Fruit fly (Drosophila melanogaster) whole organism, embryonic: ENCODE results near the gene dpy.
A peak's percentile ranks its signal among the peaks of the same experiment; 100 is the strongest.

ENCODE experiments used
- Asciz ChIP-seq: fragments of 200-800 bp; sonication (Bioruptor generic); optimal IDR thresholded peaks from 2 replicates; lab custom pipeline; 2017; ENCODE audit warnings: missing biosample characterization, mild to moderate bottlenecking, missing genetic modification characterization, missing genetic modification reagents
- Bdp1 ChIP-seq: fragments of 200-800 bp; sonication (Bioruptor generic); optimal IDR thresholded peaks from 3 replicates; lab custom pipeline; 2016; ENCODE audit warnings: missing biosample characterization, missing genetic modification characterization
- CG10209 ChIP-seq: fragments of 200-800 bp; sonication (Bioruptor generic); optimal IDR thresholded peaks from 3 replicates; lab custom pipeline; 2017; ENCODE audit warnings: missing biosample characterization, mild to moderate bottlenecking, missing genetic modification characterization, missing genetic modification reagents
- CG10267 ChIP-seq: fragments of 200-800 bp; sonication (Bioruptor generic); optimal IDR thresholded peaks from 2 replicates; lab custom pipeline; 2018; ENCODE audit warnings: missing biosample characterization, mild to moderate bottlenecking, missing genetic modification characterization, moderate library complexity
- CG10462 ChIP-seq: fragments of 200-800 bp; sonication (Bioruptor generic); optimal IDR thresholded peaks from 2 replicates; lab custom pipeline; 2016; ENCODE audit warnings: missing biosample characterization, missing genetic modification characterization
- CG10979 ChIP-seq: fragments of 200-800 bp; sonication (Bioruptor generic); optimal IDR thresholded peaks from 2 replicates; lab custom pipeline; 2018; ENCODE audit warnings: missing biosample characterization, mild to moderate bottlenecking, missing genetic modification characterization, moderate library complexity
- CG11093 ChIP-seq: fragments of 200-800 bp; sonication (Bioruptor generic); IDR thresholded peaks from 3 replicates; pipeline ENCODE4 v1.3.6; 2022; ENCODE audit warnings: missing biosample characterization, missing genetic modification characterization
- CG11723 ChIP-seq: fragments of 200-800 bp; sonication (Bioruptor generic); optimal IDR thresholded peaks from 2 replicates; lab custom pipeline; 2017; ENCODE audit warnings: missing biosample characterization, mild to moderate bottlenecking, missing genetic modification characterization
- CG12299 ChIP-seq: fragments of 200-800 bp; sonication (Bioruptor generic); optimal IDR thresholded peaks from 2 replicates; lab custom pipeline; 2018; ENCODE audit warnings: missing biosample characterization, mild to moderate bottlenecking, missing genetic modification characterization
- CG12659 ChIP-seq: fragments of 200-800 bp; sonication (Bioruptor generic); optimal IDR thresholded peaks from 3 replicates; lab custom pipeline; 2017; ENCODE audit warnings: mild to moderate bottlenecking, missing biosample characterization, missing genetic modification reagents, missing genetic modification characterization
- CG13424 ChIP-seq: fragments of 200-800 bp; sonication (Bioruptor generic); optimal IDR thresholded peaks from 2 replicates; lab custom pipeline; 2019; ENCODE audit warnings: missing biosample characterization, mild to moderate bottlenecking, missing genetic modification characterization, moderate library complexity
- CG15601 ChIP-seq: fragments of 200-800 bp; sonication (Bioruptor generic); optimal IDR thresholded peaks from 3 replicates; lab custom pipeline; 2019; ENCODE audit warnings: missing biosample characterization, mild to moderate bottlenecking, missing genetic modification characterization, moderate library complexity
- CG17829 ChIP-seq: fragments of 200-800 bp; optimal IDR thresholded peaks from 2 replicates; lab custom pipeline; 2019; ENCODE audit warnings: missing biosample characterization, mild to moderate bottlenecking, missing genetic modification characterization, moderate library complexity
- CG18599 ChIP-seq: fragments of 200-800 bp; sonication (Bioruptor generic); optimal IDR thresholded peaks from 3 replicates; lab custom pipeline; 2017; ENCODE audit warnings: missing biosample characterization, missing genetic modification characterization, mild to moderate bottlenecking, moderate library complexity, missing genetic modification reagents
- CG34376 ChIP-seq: fragments of 200-800 bp; sonication (Bioruptor generic); optimal IDR thresholded peaks from 2 replicates; lab custom pipeline; 2018; ENCODE audit warnings: missing biosample characterization, mild to moderate bottlenecking, missing genetic modification characterization
- CG3847 ChIP-seq: fragments of 200-800 bp; sonication (Bioruptor generic); IDR thresholded peaks from 2 replicates; pipeline ENCODE4 v1.3.6; 2022; ENCODE audit warnings: missing biosample characterization, missing genetic modification characterization
- CG9609 ChIP-seq: fragments of 200-800 bp; sonication (Bioruptor generic); optimal IDR thresholded peaks from 3 replicates; lab custom pipeline; 2016; ENCODE audit warnings: missing biosample characterization, missing genetic modification characterization
- CG9932 ChIP-seq: fragments of 200-800 bp; sonication (Bioruptor generic); IDR thresholded peaks from 2 replicates; pipeline ENCODE4 v1.3.6; 2022; ENCODE audit warnings: missing biosample characterization, missing genetic modification characterization
- CoRest ChIP-seq: fragments of 200-800 bp; sonication (Bioruptor generic); optimal IDR thresholded peaks from 3 replicates; lab custom pipeline; 2018; ENCODE audit warnings: missing biosample characterization, mild to moderate bottlenecking, missing genetic modification characterization, moderate library complexity
- D19A ChIP-seq: fragments of 200-800 bp; optimal IDR thresholded peaks from 3 replicates; lab custom pipeline; 2019; ENCODE audit warnings: missing biosample characterization, mild to moderate bottlenecking, missing genetic modification characterization, moderate library complexity
- Dek ChIP-seq: fragments of 200-800 bp; sonication (Bioruptor generic); optimal IDR thresholded peaks from 3 replicates; lab custom pipeline; 2019; ENCODE audit warnings: missing biosample characterization, mild to moderate bottlenecking, missing genetic modification characterization, moderate library complexity
- Ets65A ChIP-seq: fragments of 200-800 bp; sonication (Bioruptor generic); peaks from one replicate; lab custom pipeline; 2016; ENCODE audit warnings: missing biosample characterization, missing genetic modification characterization
- Ets97D ChIP-seq: fragments of 200-800 bp; sonication (Bioruptor generic); optimal IDR thresholded peaks from 3 replicates; lab custom pipeline; 2016; ENCODE audit warnings: missing biosample characterization, missing genetic modification characterization
- Hr3 ChIP-seq: fragments of 200-800 bp; sonication (Bioruptor generic); optimal IDR thresholded peaks from 3 replicates; lab custom pipeline; 2016; ENCODE audit warnings: missing biosample characterization, missing genetic modification characterization
- Hr51 ChIP-seq, 2 experiments: fragments of 200-800 bp; sonication (Bioruptor generic); optimal IDR thresholded peaks; 2 replicates in 1 of 2; 3 replicates in 1 of 2; lab custom pipeline; 2016 to 2018; ENCODE audit warnings: missing biosample characterization in 2 of 2, missing genetic modification characterization in 2 of 2, mild to moderate bottlenecking in 1 of 2, moderate library complexity in 1 of 2
- Nf-YC ChIP-seq: fragments of 200-800 bp; optimal IDR thresholded peaks from 3 replicates; lab custom pipeline; 2019; ENCODE audit warnings: missing biosample characterization, mild to moderate bottlenecking, missing genetic modification characterization, moderate library complexity
- Oli ChIP-seq: fragments of 200-800 bp; sonication (Bioruptor generic); optimal IDR thresholded peaks from 2 replicates; lab custom pipeline; 2018; ENCODE audit warnings: missing biosample characterization, mild to moderate bottlenecking, missing genetic modification characterization, moderate library complexity
- Pdp1 ChIP-seq, 2 experiments: fragments of 200-800 bp; sonication (Bioruptor generic); optimal IDR thresholded peaks; 3 replicates each; lab custom pipeline; 2016; ENCODE audit warnings: missing biosample characterization in 2 of 2, missing genetic modification characterization in 2 of 2, mild to moderate bottlenecking in 1 of 2, moderate library complexity in 1 of 2
- Scr ChIP-seq: fragments of 200-800 bp; sonication (Bioruptor generic); IDR thresholded peaks from 2 replicates; pipeline ENCODE4 v1.3.6; 2022; ENCODE audit warnings: missing biosample characterization, missing genetic modification characterization; ENCODE audit not compliant: partially characterized antibody
- Stat92E ChIP-seq, 3 experiments: fragments of >200 bp in 2 of 3; fragments of 200-800 bp in 1 of 3; sonication (Bioruptor generic) in 1 of 3; optimal IDR thresholded peaks; 2 replicates each; lab custom pipeline; 2017 to 2019; ENCODE audit warnings: missing biosample characterization in 3 of 3, missing genetic modification characterization in 3 of 3, mild to moderate bottlenecking in 1 of 3, moderate library complexity in 1 of 3
- YL-1 ChIP-seq: fragments of 200-800 bp; sonication (Bioruptor generic); optimal IDR thresholded peaks from 3 replicates; lab custom pipeline; 2017; ENCODE audit warnings: missing biosample characterization, mild to moderate bottlenecking, missing genetic modification characterization
- bcd ChIP-seq: fragments of 200-800 bp; sonication (Bioruptor generic); optimal IDR thresholded peaks from 2 replicates; lab custom pipeline; 2017; ENCODE audit warnings: missing biosample characterization, mild to moderate bottlenecking, missing genetic modification characterization
- bsh ChIP-seq, 2 experiments: fragments of 200-800 bp; sonication (Bioruptor generic); optimal IDR thresholded peaks; 2 replicates each; lab custom pipeline; 2017 to 2018; ENCODE audit warnings: mild to moderate bottlenecking in 2 of 2, missing biosample characterization in 2 of 2, missing genetic modification characterization in 2 of 2, moderate library complexity in 1 of 2
- crp ChIP-seq, 2 experiments: fragments of 200-800 bp; sonication (Bioruptor generic); optimal IDR thresholded peaks; 2 replicates in 1 of 2; 3 replicates in 1 of 2; lab custom pipeline; 2017; ENCODE audit warnings: missing biosample characterization in 2 of 2, missing genetic modification characterization in 2 of 2, mild to moderate bottlenecking in 1 of 2, moderate library complexity in 1 of 2
- dan ChIP-seq: fragments of 200-800 bp; sonication (Bioruptor generic); IDR thresholded peaks from 2 replicates; pipeline ENCODE4 v1.3.6; 2022; ENCODE audit warnings: missing biosample characterization, missing genetic modification characterization
- lola ChIP-seq, 3 experiments: fragments of >200 bp in 2 of 3; fragments of 200-800 bp in 1 of 3; sonication (Bioruptor generic) in 1 of 3; optimal IDR thresholded peaks; 2 replicates each; lab custom pipeline; 2017 to 2019; ENCODE audit warnings: missing biosample characterization in 3 of 3, missing genetic modification characterization in 3 of 3, mild to moderate bottlenecking in 1 of 3, moderate library complexity in 1 of 3
- lov ChIP-seq, 2 experiments: fragments of 200-800 bp in 1 of 2; fragments of >200 bp in 1 of 2; sonication (Bioruptor generic) in 1 of 2; IDR thresholded peaks in 1 of 2; optimal IDR thresholded peaks in 1 of 2; 2 replicates in 1 of 2; 3 replicates in 1 of 2; pipeline versions ENCODE4 v1.3.6 to Lab custom; 2017 to 2022; ENCODE audit warnings: missing biosample characterization in 1 of 2, missing genetic modification characterization in 1 of 2
- mirr ChIP-seq: fragments of 200-800 bp; sonication (Bioruptor generic); optimal IDR thresholded peaks from 3 replicates; lab custom pipeline; 2018; ENCODE audit warnings: missing biosample characterization, mild to moderate bottlenecking, missing genetic modification characterization
- nau ChIP-seq: fragments of 200-800 bp; sonication (Bioruptor generic); optimal IDR thresholded peaks from 3 replicates; lab custom pipeline; 2017; ENCODE audit warnings: missing biosample characterization, mild to moderate bottlenecking, missing genetic modification characterization, missing genetic modification reagents
- prd ChIP-seq, 3 experiments: fragments of >200 bp in 2 of 3; fragments of 200-800 bp in 1 of 3; sonication (Bioruptor generic) in 1 of 3; optimal IDR thresholded peaks in 2 of 3; IDR thresholded peaks in 1 of 3; 2 replicates in 2 of 3; 3 replicates in 1 of 3; pipeline versions ENCODE4 v1.3.6 to Lab custom; 2017 to 2022; ENCODE audit warnings: missing biosample characterization in 1 of 3, missing genetic modification characterization in 1 of 3
- pzg ChIP-seq: fragments of 200-800 bp; sonication (Bioruptor generic); optimal IDR thresholded peaks from 3 replicates; lab custom pipeline; 2018; ENCODE audit warnings: missing biosample characterization, mild to moderate bottlenecking, missing genetic modification characterization, moderate library complexity
- row ChIP-seq: fragments of 200-800 bp; sonication (Bioruptor generic); IDR thresholded peaks from 3 replicates; pipeline ENCODE4 v1.3.6; 2022; ENCODE audit warnings: missing biosample characterization, missing genetic modification characterization
- sob ChIP-seq: fragments of 200-800 bp; sonication (Bioruptor generic); IDR thresholded peaks from 2 replicates; pipeline ENCODE4 v1.3.6; 2022; ENCODE audit warnings: missing biosample characterization, missing genetic modification characterization
- stwl ChIP-seq: fragments of 200-800 bp; sonication (Bioruptor generic); optimal IDR thresholded peaks from 3 replicates; lab custom pipeline; 2018; ENCODE audit warnings: missing biosample characterization, mild to moderate bottlenecking, missing genetic modification characterization, moderate library complexity
- unc-4 ChIP-seq: fragments of 200-800 bp; sonication (Bioruptor generic); IDR thresholded peaks from 2 replicates; pipeline ENCODE4 v1.3.6; 2022; ENCODE audit warnings: missing biosample characterization, missing genetic modification characterization; ENCODE audit not compliant: partially characterized antibody
- vvl ChIP-seq: fragments of 200-800 bp; sonication (Bioruptor generic); IDR thresholded peaks from 2 replicates; pipeline ENCODE4 v1.3.6; 2022; ENCODE audit warnings: missing biosample characterization, missing genetic modification characterization
- zen ChIP-seq: fragments of 200-800 bp; sonication (Bioruptor generic); optimal IDR thresholded peaks from 3 replicates; lab custom pipeline; 2018; ENCODE audit warnings: missing biosample characterization, mild to moderate bottlenecking, missing genetic modification characterization, moderate library complexity

dpy gene

DNA sequence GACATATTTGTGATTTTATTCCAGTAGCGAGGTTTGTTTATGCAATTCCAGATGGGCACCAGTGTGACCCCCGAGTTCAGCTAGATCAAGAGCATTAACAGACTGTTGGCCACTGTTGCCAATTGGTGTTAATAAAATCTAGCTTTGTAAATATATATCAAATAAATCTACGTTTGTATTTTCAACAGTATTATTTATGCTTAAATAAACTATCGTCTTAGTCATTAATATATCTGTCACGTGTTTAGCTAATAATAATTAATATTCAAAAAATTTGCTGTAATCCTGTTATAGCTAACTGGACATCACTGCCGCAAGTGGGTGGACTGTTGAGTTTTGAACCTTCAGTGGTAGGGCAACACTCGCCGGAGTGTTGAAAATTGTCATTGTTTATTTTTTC is 154.6 kb downstream of the dpy start, which contains the start of the genes mRpL27 and CG15435 (continued):
- TF ChIP-seq nau (GFP tag; lab: Kevin White, UChicago) (no peak), Asciz (GFP tag; lab: Kevin White, UChicago) (no peak), CoRest (tag; lab: Kevin White, UChicago) (peak; percentile 61), sob (GFP tag; lab: Robert Waterston, UW) (no peak), CG15601 (tag; lab: Kevin White, UChicago) (peak; percentile 69), Ets97D (peak; percentile 30), CG3847 (GFP tag; lab: Robert Waterston, UW) (peak; percentile 67), CG10979 (tag; lab: Kevin White, UChicago) (peak; percentile 20), row (GFP tag; lab: Robert Waterston, UW) (peak; percentile 93), unc-4 (GFP tag; lab: Robert Waterston, UW) (no peak), CG9932 (GFP tag; lab: Robert Waterston, UW) (peak; percentile 48), CG10462 (GFP tag; lab: Kevin White, UChicago) (no peak), Nf-YC (tag; lab: Kevin White, UChicago) (peak; percentile 45), CG12659 (GFP tag; lab: Kevin White, UChicago) (peak; percentile 76), CG10267 (tag; lab: Kevin White, UChicago) (peak; percentile 82), lola (GFP tag; optimal IDR thresholded peaks at IDR 0.05; lab: Kevin White, UChicago) (peak in 1 of 3 experiments; percentile 50), Stat92E (GFP tag; optimal IDR thresholded peaks at IDR 0.05; lab: Kevin White, UChicago) (peak in 1 of 3 experiments; percentile 60), prd (optimal IDR thresholded peaks at IDR 0.05; lab: Kevin White, UChicago) (no peak), prd (GFP tag; IDR thresholded peaks at IDR 0.05; lab: Robert Waterston, UW) (peak; percentile 28; the same call in 1 of the 3 replicates), Hr3 (peak; percentile 42), bcd (GFP tag; lab: Kevin White, UChicago) (peak; percentile 58), D19A (tag; lab: Kevin White, UChicago) (no peak), CG17829 (tag; lab: Kevin White, UChicago) (peak; percentile 59), vvl (GFP tag; lab: Robert Waterston, UW) (peak; percentile 62), stwl (peak; percentile 83), lov (optimal IDR thresholded peaks at IDR 0.05; lab: Kevin White, UChicago) (no peak), lov (GFP tag; IDR thresholded peaks at IDR 0.05; lab: Robert Waterston, UW) (no peak), Scr (peak; percentile 41; the same call in 1 of the 2 replicates), bsh (GFP tag; optimal IDR thresholded peaks at IDR 0.05; lab: Kevin White, UChicago) (peak in 1 of 2 experiments; percentile 21), zen (tag; lab: Kevin White, UChicago) (peak; percentile 56), Oli (peak; percentile 21), Ets65A (GFP tag; lab: Kevin White, UChicago) (peak; percentile 86), CG18599 (GFP tag; lab: Kevin White, UChicago) (no peak), CG10209 (GFP tag; lab: Kevin White, UChicago) (peak; percentile 7), pzg (GFP tag; lab: Kevin White, UChicago) (peak; percentile 75), CG11093 (no peak), crp (GFP tag; optimal IDR thresholded peaks at IDR 0.05; lab: Kevin White, UChicago) (peak in 1 of 2 experiments; percentile 70), dan (no peak), CG34376 (GFP tag; lab: Kevin White, UChicago) (peak; percentile 31), mirr (GFP tag; lab: Kevin White, UChicago) (no peak), Hr51 (GFP tag; optimal IDR thresholded peaks at IDR 0.05; lab: Kevin White, UChicago) (peak in 1 of 2 experiments; percentile 44), Pdp1 (GFP tag; optimal IDR thresholded peaks at IDR 0.05; lab: Kevin White, UChicago) (peak in 1 of 2 experiments; percentile 95), YL-1 (GFP tag; lab: Kevin White, UChicago) (peak; percentile 75), CG11723 (GFP tag; lab: Kevin White, UChicago) (no peak), CG13424 (tag; lab: Kevin White, UChicago) (peak; percentile 58), Dek (tag; lab: Kevin White, UChicago) (peak; percentile 45), CG12299 (tag; lab: Kevin White, UChicago) (peak; percentile 58), Bdp1 (GFP tag; lab: Kevin White, UChicago) (peak; percentile 14), CG9609 (GFP tag; lab: Kevin White, UChicago) (no peak)
